Worm (Caenorhabditis elegans) whole organism, mixed stage, embryonic: ENCODE measurements around the gene C01G5.3.

Experiments used
- M03D4.4 ChIP-seq: sonication (generic microtip); optimal IDR thresholded peaks from 2 replicates; lab custom pipeline; 2017; ENCODE audit warnings: mild to moderate bottlenecking, missing genetic modification characterization, missing compliant biosample characterization
- bed-3 ChIP-seq: fragments of 200-800 bp; sonication (Bioruptor generic); optimal IDR thresholded peaks from 3 replicates; lab custom pipeline; 2018; ENCODE audit warnings: mild to moderate bottlenecking, missing genetic modification characterization, moderate library complexity, missing compliant biosample characterization
- blmp-1 ChIP-seq: fragments of 150-350 bp; optimal IDR thresholded peaks from 2 replicates; lab custom pipeline; 2014; ENCODE audit warnings: missing biosample characterization, missing genetic modification characterization
- ceh-39 ChIP-seq: fragments of 150-350 bp; optimal IDR thresholded peaks from 2 replicates; lab custom pipeline; 2014; ENCODE audit warnings: missing biosample characterization, missing genetic modification characterization
- ceh-43 ChIP-seq: fragments of 200-800 bp; sonication (Bioruptor generic); optimal IDR thresholded peaks from 2 replicates; lab custom pipeline; 2018; ENCODE audit warnings: mild to moderate bottlenecking, missing genetic modification characterization, moderate library complexity, missing compliant biosample characterization
- ceh-83 ChIP-seq: fragments of 200-800 bp; sonication (Bioruptor generic); optimal IDR thresholded peaks from 2 replicates; lab custom pipeline; 2018; ENCODE audit warnings: mild to moderate bottlenecking, missing genetic modification characterization, missing compliant biosample characterization
- ces-1 ChIP-seq: fragments of 150-350 bp; optimal IDR thresholded peaks from 2 replicates; lab custom pipeline; 2014; ENCODE audit warnings: missing biosample characterization, missing genetic modification reagents, missing genetic modification characterization
- cnd-1 ChIP-seq: fragments of 200-800 bp; sonication (Bioruptor generic); optimal IDR thresholded peaks from 2 replicates; lab custom pipeline; 2018; ENCODE audit warnings: mild to moderate bottlenecking, missing genetic modification characterization, missing compliant biosample characterization
- drap-1 ChIP-seq: fragments of 200-800 bp; sonication (Bioruptor generic); optimal IDR thresholded peaks from 3 replicates; lab custom pipeline; 2018; ENCODE audit warnings: mild to moderate bottlenecking, missing genetic modification characterization, missing compliant biosample characterization
- elt-1 ChIP-seq: sonication (generic microtip); optimal IDR thresholded peaks from 2 replicates; lab custom pipeline; 2017; ENCODE audit warnings: missing genetic modification characterization, mild to moderate bottlenecking, missing compliant biosample characterization, antibody characterized with exemption, moderate library complexity, borderline replicate concordance; ENCODE audit not compliant: insufficient read depth
- flh-1 ChIP-seq: fragments of 200-800 bp; sonication (Bioruptor generic); optimal IDR thresholded peaks from 2 replicates; lab custom pipeline; 2018; ENCODE audit warnings: mild to moderate bottlenecking, missing genetic modification characterization, moderate library complexity, missing compliant biosample characterization
- ham-2 ChIP-seq: fragments of 200-800 bp; sonication (Bioruptor generic); optimal IDR thresholded peaks from 2 replicates; lab custom pipeline; 2018; ENCODE audit warnings: mild to moderate bottlenecking, missing genetic modification characterization, missing compliant biosample characterization
- hlh-1 ChIP-seq: fragments of 150-350 bp; optimal IDR thresholded peaks from 2 replicates; lab custom pipeline; 2014; ENCODE audit warnings: missing biosample characterization, missing genetic modification reagents, missing genetic modification characterization
- lin-13 ChIP-seq: fragments of 150-350 bp; optimal IDR thresholded peaks from 2 replicates; lab custom pipeline; 2014; ENCODE audit warnings: missing biosample characterization, missing genetic modification characterization
- lin-32 ChIP-seq: fragments of 200-800 bp; sonication (Bioruptor generic); optimal IDR thresholded peaks from 2 replicates; lab custom pipeline; 2018; ENCODE audit warnings: mild to moderate bottlenecking, missing genetic modification characterization, missing compliant biosample characterization
- lsy-2 ChIP-seq: fragments of 150-350 bp; optimal IDR thresholded peaks from 2 replicates; lab custom pipeline; 2014; ENCODE audit warnings: missing biosample characterization, missing genetic modification characterization
- mab-5 ChIP-seq: fragments of 150-350 bp; optimal IDR thresholded peaks from 2 replicates; lab custom pipeline; 2014; ENCODE audit warnings: missing biosample characterization, missing genetic modification characterization
- mep-1 ChIP-seq: fragments of 150-350 bp; optimal IDR thresholded peaks from 2 replicates; lab custom pipeline; 2017; ENCODE audit warnings: missing biosample characterization, missing genetic modification reagents, missing genetic modification characterization, inconsistent platforms
- mls-2 ChIP-seq: sonication (generic microtip); optimal IDR thresholded peaks from 2 replicates; lab custom pipeline; 2016; ENCODE audit warnings: mild to moderate bottlenecking, missing genetic modification characterization, moderate library complexity, missing compliant biosample characterization
- nhr-2 ChIP-seq: fragments of 150-350 bp; optimal IDR thresholded peaks from 2 replicates; lab custom pipeline; 2014; ENCODE audit warnings: missing biosample characterization, missing genetic modification characterization
- nhr-237 ChIP-seq: fragments of 150-350 bp; optimal IDR thresholded peaks from 2 replicates; lab custom pipeline; 2014; ENCODE audit warnings: missing biosample characterization, missing genetic modification characterization
- nhr-28 ChIP-seq: fragments of 150-350 bp; optimal IDR thresholded peaks from 2 replicates; lab custom pipeline; 2014; ENCODE audit warnings: missing biosample characterization, missing genetic modification characterization
- nhr-76 ChIP-seq: sonication (generic microtip); optimal IDR thresholded peaks from 2 replicates; lab custom pipeline; 2017; ENCODE audit warnings: missing biosample characterization, missing genetic modification characterization
- pha-4 ChIP-seq: fragments of 150-350 bp; optimal IDR thresholded peaks from 2 replicates; lab custom pipeline; 2018; ENCODE audit warnings: missing biosample characterization, missing genetic modification reagents, missing genetic modification characterization
- sem-2 ChIP-seq: fragments of 200-800 bp; sonication (Bioruptor generic); optimal IDR thresholded peaks from 2 replicates; lab custom pipeline; 2018; ENCODE audit warnings: mild to moderate bottlenecking, missing genetic modification characterization, missing compliant biosample characterization
- snpc-4 ChIP-seq: fragments of 150-350 bp; optimal IDR thresholded peaks from 2 replicates; lab custom pipeline; 2014; ENCODE audit warnings: missing biosample characterization, missing genetic modification characterization
- sptf-1 ChIP-seq: sonication (generic microtip); optimal IDR thresholded peaks from 2 replicates; lab custom pipeline; 2017; ENCODE audit warnings: mild to moderate bottlenecking, missing genetic modification characterization, moderate library complexity, missing compliant biosample characterization
- tbx-8 ChIP-seq: fragments of 200-800 bp; sonication (Bioruptor generic); optimal IDR thresholded peaks from 2 replicates; lab custom pipeline; 2018; ENCODE audit warnings: mild to moderate bottlenecking, missing genetic modification characterization, moderate library complexity, missing compliant biosample characterization
- unc-120 ChIP-seq: sonication (generic microtip); optimal IDR thresholded peaks from 2 replicates; lab custom pipeline; 2017; ENCODE audit warnings: missing genetic modification characterization, missing compliant biosample characterization; ENCODE audit not compliant: poor library complexity, severe bottlenecking
- unc-39 ChIP-seq: fragments of 150-350 bp; optimal IDR thresholded peaks from 2 replicates; lab custom pipeline; 2014; ENCODE audit warnings: missing biosample characterization, missing genetic modification characterization
- unc-62 ChIP-seq: fragments of 150-350 bp; optimal IDR thresholded peaks from 2 replicates; lab custom pipeline; 2014; ENCODE audit warnings: missing biosample characterization, missing genetic modification reagents, missing genetic modification characterization
- ztf-11 ChIP-seq: fragments of 150-350 bp; optimal IDR thresholded peaks from 2 replicates; lab custom pipeline; 2014; ENCODE audit warnings: missing biosample characterization, missing genetic modification characterization

C01G5.3 gene

ce11 chrIV:6554865-6555264, 18.9 kb downstream of the C01G5.3 start:
- TF ChIP-seq nhr-76, result no peak

ce11 chrIV:6555388-6556330, 19.7 kb downstream of the C01G5.3 start, which contains the start of gene paqr-1:
Gene paqr-1, minus strand, starts transcription at chrIV:6555438.
- TF ChIP-seq bed-3 (GFP tag; lab: Kevin White, UChicago) (no peak), ztf-11 (tag; lab: Kevin White, UChicago) (no peak), ceh-43 (GFP tag; lab: Kevin White, UChicago) (no peak), unc-62 (GFP tag; lab: Kevin White, UChicago) (no peak), mab-5 (tag; lab: Kevin White, UChicago) (no peak), M03D4.4 (tag; lab: Kevin White, UChicago) (no peak), hlh-1 (tag; lab: Kevin White, UChicago) (peak; percentile 41), ceh-39 (no peak), mls-2 (tag; lab: Kevin White, UChicago) (no peak), nhr-237 (tag; lab: Kevin White, UChicago) (no peak), mep-1 (tag; lab: Kevin White, UChicago) (no peak), cnd-1 (tag; lab: Kevin White, UChicago) (no peak), lin-13 (tag; lab: Kevin White, UChicago) (no peak), ces-1 (peak; percentile 56)
- TF ChIP-seq, all 35 proteins: peak for 2

- TF ChIP-seq unc-120 (tag; lab: Kevin White, UChicago) (peak; percentile 87), ces-1 (peak; percentile 27), elt-1 (no peak), mls-2 (tag; lab: Kevin White, UChicago) (peak; percentile 78), bed-3 (GFP tag; lab: Kevin White, UChicago) (peak; percentile 47), sptf-1 (peak; percentile 83), tbx-8 (GFP tag; lab: Kevin White, UChicago) (peak; percentile 36), pha-4 (tag; lab: Kevin White, UChicago) (no peak), snpc-4 (tag; lab: Kevin White, UChicago) (no peak), nhr-237 (tag; lab: Kevin White, UChicago) (no peak), ceh-83 (GFP tag; lab: Kevin White, UChicago) (peak; percentile 86), mep-1 (tag; lab: Kevin White, UChicago) (peak; percentile 1), sem-2 (GFP tag; lab: Kevin White, UChicago) (peak; percentile 74), blmp-1 (no peak), unc-39 (no peak), drap-1 (GFP tag; lab: Kevin White, UChicago) (peak; percentile 77), nhr-2 (tag; lab: Kevin White, UChicago) (no peak), M03D4.4 (tag; lab: Kevin White, UChicago) (peak; percentile 75), ham-2 (no peak), flh-1 (GFP tag; lab: Kevin White, UChicago) (peak; percentile 49), lsy-2 (tag; lab: Kevin White, UChicago) (peak; percentile 11), unc-62 (GFP tag; lab: Kevin White, UChicago) (no peak), nhr-28 (tag; lab: Kevin White, UChicago) (no peak), cnd-1 (tag; lab: Kevin White, UChicago) (peak; percentile 81), lin-32 (GFP tag; lab: Kevin White, UChicago) (peak; percentile 39)
Measured at ce11 chrIV:6556624-6557368, 20.8 kb downstream of the C01G5.3 start, which contains the start of gene try-3. Gene try-3, plus strand, starts transcription at chrIV:6557155.
